Worm (Caenorhabditis elegans) whole organism, young adult: ENCODE measurements around the gene lgc-19.

Experiments used
- F52B5.7 ChIP-seq: sonication (generic microtip); optimal IDR thresholded peaks from 2 replicates; lab custom pipeline; 2016; ENCODE audit warnings: mild to moderate bottlenecking, missing genetic modification characterization, missing compliant biosample characterization
- ama-1 ChIP-seq, 3 experiments: fragments of 150-350 bp in 1 of 3; sonication (generic microtip) in 2 of 3; optimal IDR thresholded peaks; 2 replicates each; lab custom pipeline; 2014 to 2018; ENCODE audit warnings: missing biosample characterization in 2 of 3, missing genetic modification characterization in 2 of 3, missing genetic modification reagents in 2 of 3
- attf-6 ChIP-seq: fragments of 200-800 bp; sonication (Bioruptor generic); IDR thresholded peaks from 2 replicates; pipeline ENCODE4 v1.3.6; 2022; ENCODE audit warnings: missing genetic modification reagents, missing genetic modification characterization, missing compliant biosample characterization
- egl-18 ChIP-seq: fragments of 200-800 bp; sonication (Bioruptor generic); IDR thresholded peaks from 2 replicates; pipeline ENCODE4 v1.3.6; 2022; ENCODE audit warnings: missing genetic modification reagents, missing genetic modification characterization, missing compliant biosample characterization
- lin-35 ChIP-seq, 3 experiments: fragments of 150-350 bp in 2 of 3; sonication (generic microtip) in 1 of 3; optimal IDR thresholded peaks; 2 replicates each; lab custom pipeline; 2014 to 2018; ENCODE audit warnings: missing biosample characterization in 3 of 3, missing genetic modification characterization in 3 of 3, missing genetic modification reagents in 3 of 3
- nfya-1 ChIP-seq: sonication (generic microtip); optimal IDR thresholded peaks from 2 replicates; lab custom pipeline; 2017; ENCODE audit warnings: antibody characterized with exemption, missing compliant biosample characterization, missing genetic modification characterization, borderline replicate concordance; ENCODE audit not compliant: insufficient read depth
- snpc-4 ChIP-seq, 5 experiments: fragments of 150-350 bp in 1 of 5; sonication (generic microtip) in 4 of 5; optimal IDR thresholded peaks; 2 replicates each; lab custom pipeline; 2014 to 2018; ENCODE audit warnings: missing genetic modification characterization in 5 of 5, missing biosample characterization in 3 of 5, antibody characterized with exemption in 2 of 5, mild to moderate bottlenecking in 2 of 5, missing compliant biosample characterization in 2 of 5, missing genotype in 2 of 5, moderate library complexity in 2 of 5, missing genetic modification reagents in 1 of 5
- somi-1 ChIP-seq: fragments of 200-800 bp; sonication (Bioruptor generic); optimal IDR thresholded peaks from 2 replicates; lab custom pipeline; 2018; ENCODE audit warnings: mild to moderate bottlenecking, missing genetic modification characterization, missing compliant biosample characterization
- sptf-2 ChIP-seq: fragments of 200-800 bp; sonication (Bioruptor generic); optimal IDR thresholded peaks from 2 replicates; lab custom pipeline; 2018; ENCODE audit warnings: mild to moderate bottlenecking, missing genetic modification characterization, missing compliant biosample characterization
- tbp1 ChIP-seq: fragments of 200-800 bp; sonication (Bioruptor generic); optimal IDR thresholded peaks from 2 replicates; lab custom pipeline; 2018; ENCODE audit warnings: mild to moderate bottlenecking, missing genetic modification characterization, missing compliant biosample characterization
- unc-130 ChIP-seq: sonication (generic microtip); optimal IDR thresholded peaks from 2 replicates; lab custom pipeline; 2016; ENCODE audit warnings: missing genetic modification reagents, missing genetic modification characterization, missing compliant biosample characterization
- zfh-2 ChIP-seq: fragments of 200-800 bp; sonication (Bioruptor generic); conservative IDR thresholded peaks from 2 replicates; pipeline ENCODE4 v1.3.6; 2022; ENCODE audit warnings: missing genetic modification reagents, missing genetic modification characterization, missing compliant biosample characterization
- ztf-25 ChIP-seq: fragments of 200-800 bp; sonication (Bioruptor generic); IDR thresholded peaks from 2 replicates; pipeline ENCODE4 v1.3.6; 2022; ENCODE audit warnings: missing genetic modification reagents, missing genetic modification characterization, missing compliant biosample characterization

DNA sequence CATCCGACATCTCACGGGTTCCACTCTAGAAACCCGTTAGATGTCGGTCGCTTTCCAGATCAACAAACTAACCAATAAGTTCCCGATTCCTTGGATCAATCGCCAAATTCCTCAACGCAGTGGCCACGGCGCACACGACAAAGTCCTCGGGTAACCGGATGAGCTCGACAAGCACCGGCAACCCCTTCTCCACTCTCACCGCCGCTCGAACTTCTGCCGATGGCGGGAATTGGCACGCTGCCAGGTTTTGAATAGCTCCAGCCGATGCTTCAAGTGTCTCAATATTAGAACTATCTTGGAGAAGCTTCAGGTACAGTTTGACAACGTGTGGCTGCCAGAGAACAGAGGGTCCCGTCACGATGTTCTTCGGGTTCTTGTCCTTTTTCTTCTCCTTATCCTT lies 37.2 kb upstream of the lgc-19 start:
- TF ChIP-seq ama-1 (optimal IDR thresholded peaks at IDR 0.05; lab: Kevin White, UChicago) (no peak), ama-1 (GFP tag; optimal IDR thresholded peaks at IDR 0.05; lab: Kevin White, UChicago) (no peak), somi-1 (GFP tag; lab: Kevin White, UChicago) (no peak), attf-6 (GFP tag; lab: Robert Waterston, UW) (no peak), egl-18 (GFP tag; lab: Robert Waterston, UW) (no peak), lin-35 (GFP tag; optimal IDR thresholded peaks at IDR 0.05; lab: Kevin White, UChicago) (no peak), snpc-4 (GFP tag; optimal IDR thresholded peaks at IDR 0.05; lab: Kevin White, UChicago) (no peak), snpc-4 (tag; optimal IDR thresholded peaks at IDR 0.05; lab: Kevin White, UChicago) (no peak), zfh-2 (peak; percentile 62), nfya-1 (tag; lab: Kevin White, UChicago) (no peak), tbp1 (no peak), unc-130 (GFP tag; lab: Kevin White, UChicago) (no peak), ztf-25 (GFP tag; lab: Robert Waterston, UW) (no peak), sptf-2 (GFP tag; lab: Kevin White, UChicago) (no peak), F52B5.7 (tag; lab: Kevin White, UChicago) (no peak)
